Worm (Caenorhabditis elegans): Measurements from ENCODE around the gene F49H12.4.

The F49H12.4 gene

ce11 chrX:2051602-2052001, 28.0 kb upstream of the F49H12.4 start, which contains the start of gene Y102A11A.1:
Y102A11A.1 (plus strand) TSS chrX:2051824.
- TF ChIP-seq fos-1 (tag; optimal IDR thresholded peaks at IDR 0.05) (peak; percentile 23), sem-4 (tag; optimal IDR thresholded peaks at IDR 0.05) (no peak)

- TF ChIP-seq nhr-21 (tag; optimal IDR thresholded peaks at IDR 0.05), result no peak
- TF ChIP-seq F13H6.1 (tag; optimal IDR thresholded peaks at IDR 0.05), result no peak
- TF ChIP-seq blmp-1 (tag; optimal IDR thresholded peaks at IDR 0.05; ENCODE audit: insufficient read depth), result no peak
- TF ChIP-seq ceh-16 (tag; optimal IDR thresholded peaks at IDR 0.05), result no peak
- TF ChIP-seq nhr-25 (tag; optimal IDR thresholded peaks at IDR 0.05), result no peak
- no peak for TF ChIP-seq lin-11 (tag; optimal IDR thresholded peaks at IDR 0.05)
- no peak for TF ChIP-seq egl-27 (tag; optimal IDR thresholded peaks at IDR 0.05)
- TF ChIP-seq dmd-4 (tag; optimal IDR thresholded peaks at IDR 0.05), result no peak
- no peak for TF ChIP-seq sma-9 (GFP tag; optimal IDR thresholded peaks at IDR 0.05)
- no peak for TF ChIP-seq sma-9 (tag; optimal IDR thresholded peaks at IDR 0.05)
- no peak for TF ChIP-seq ceh-82 (tag; optimal IDR thresholded peaks at IDR 0.05)
- TF ChIP-seq C34F6.9 (tag; optimal IDR thresholded peaks at IDR 0.05), result no peak
- TF ChIP-seq R02D3.7 (tag; optimal IDR thresholded peaks at IDR 0.05), result no peak
- TF ChIP-seq nhr-10 (tag; optimal IDR thresholded peaks at IDR 0.05), result no peak
- no peak for TF ChIP-seq nhr-77 (tag; optimal IDR thresholded peaks at IDR 0.05)
These were observed 14.9 kb upstream of the F49H12.4 start, which contains the start of gene F49H12.7 for ce11 chrX:2064730-2065129. F49H12.7 (plus strand) TSS chrX:2065030.

- TF ChIP-seq sma-9 (GFP tag; optimal IDR thresholded peaks at IDR 0.05) (peak; percentile 35), sma-9 (tag; optimal IDR thresholded peaks at IDR 0.05) (no peak), peb-1 (tag; optimal IDR thresholded peaks at IDR 0.05) (no peak), fos-1 (tag; optimal IDR thresholded peaks at IDR 0.05) (peak; percentile 20), lin-11 (tag; optimal IDR thresholded peaks at IDR 0.05) (no peak)
These were observed 11.3 kb upstream of the F49H12.4 start for ce11 chrX:2068294-2068693.

- TF ChIP-seq R02D3.7 (tag; optimal IDR thresholded peaks at IDR 0.05) (no peak), nhr-129 (tag; optimal IDR thresholded peaks at IDR 0.05) (peak; percentile 14), fos-1 (tag; optimal IDR thresholded peaks at IDR 0.05) (peak; percentile 14), peb-1 (tag; optimal IDR thresholded peaks at IDR 0.05) (no peak), nhr-12 (tag; optimal IDR thresholded peaks at IDR 0.05) (no peak), gmeb-1 (tag; optimal IDR thresholded peaks at IDR 0.05) (no peak), lsy-2 (tag; optimal IDR thresholded peaks at IDR 0.05) (no peak), dmd-4 (tag; optimal IDR thresholded peaks at IDR 0.05) (no peak), mbf-1 (tag; optimal IDR thresholded peaks at IDR 0.05) (no peak)
These were observed 9.1 kb upstream of the F49H12.4 start, which contains the start of gene acl-4 for ce11 chrX:2070418-2070996. acl-4 (minus strand) TSS chrX:2070444.

- TF ChIP-seq ztf-4 (tag; optimal IDR thresholded peaks at IDR 0.05) (peak; percentile 42), fos-1 (tag; optimal IDR thresholded peaks at IDR 0.05) (peak; percentile 37), F13H6.1 (tag; optimal IDR thresholded peaks at IDR 0.05) (peak; percentile 73), ztf-1 (GFP tag; conservative IDR thresholded peaks at IDR 0.05) (no peak), lin-39 (tag; optimal IDR thresholded peaks at IDR 0.05) (no peak), R02D3.7 (tag; optimal IDR thresholded peaks at IDR 0.05) (no peak), unc-55 (GFP tag; optimal IDR thresholded peaks at IDR 0.05) (peak; percentile 72), nhr-12 (tag; optimal IDR thresholded peaks at IDR 0.05) (no peak), egl-27 (tag; optimal IDR thresholded peaks at IDR 0.05) (no peak), nhr-77 (tag; optimal IDR thresholded peaks at IDR 0.05) (no peak), ama-1 (optimal IDR thresholded peaks at IDR 0.05) (peak; percentile 15), mab-5 (tag; optimal IDR thresholded peaks at IDR 0.05) (peak; percentile 68), elt-1 (tag; optimal IDR thresholded peaks at IDR 0.05) (no peak), ceh-82 (tag; optimal IDR thresholded peaks at IDR 0.05) (no peak), sem-4 (tag; optimal IDR thresholded peaks at IDR 0.05) (peak; percentile 50), nhr-237 (tag; optimal IDR thresholded peaks at IDR 0.05) (no peak), lin-13 (GFP tag; optimal IDR thresholded peaks at IDR 0.05) (peak; percentile 34), mdl-1 (tag; optimal IDR thresholded peaks at IDR 0.05) (peak; percentile 64 to 87), sma-9 (GFP tag; optimal IDR thresholded peaks at IDR 0.05) (peak; percentile 79), sma-9 (tag; optimal IDR thresholded peaks at IDR 0.05) (no peak), elt-3 (tag; optimal IDR thresholded peaks at IDR 0.05) (no peak), mbf-1 (tag; optimal IDR thresholded peaks at IDR 0.05) (no peak), C34F6.9 (tag; optimal IDR thresholded peaks at IDR 0.05) (peak; percentile 88), sma-3 (GFP tag; optimal IDR thresholded peaks at IDR 0.05) (peak; percentile 62), aly-2 (tag; optimal IDR thresholded peaks at IDR 0.05) (no peak), zag-1 (tag; optimal IDR thresholded peaks at IDR 0.05) (no peak), unc-39 (tag; optimal IDR thresholded peaks at IDR 0.05) (no peak), nhr-10 (tag; optimal IDR thresholded peaks at IDR 0.05) (peak; percentile 37), blmp-1 (tag; optimal IDR thresholded peaks at IDR 0.05; ENCODE audit: insufficient read depth) (no peak), ceh-16 (tag; optimal IDR thresholded peaks at IDR 0.05) (peak; percentile 54), dmd-4 (tag; optimal IDR thresholded peaks at IDR 0.05) (no peak), alr-1 (tag; optimal IDR thresholded peaks at IDR 0.05) (no peak), crh-2 (tag; optimal IDR thresholded peaks at IDR 0.05) (peak; percentile 75), nhr-11 (tag; optimal IDR thresholded peaks at IDR 0.05) (no peak), ZK546.5 (tag; optimal IDR thresholded peaks at IDR 0.05) (no peak)
These were observed 8.1 kb upstream of the F49H12.4 start for ce11 chrX:2071392-2072001.
